Worm (Caenorhabditis elegans) whole organism, late embryonic: ENCODE measurements around the gene Y44A6C.1.

Experiments used
- ceh-18 ChIP-seq: sonication (generic microtip); optimal IDR thresholded peaks from 2 replicates; lab custom pipeline; 2016; ENCODE audit warnings: missing genetic modification characterization, missing compliant biosample characterization
- ceh-9 ChIP-seq: sonication (generic microtip); optimal IDR thresholded peaks from 2 replicates; lab custom pipeline; 2016; ENCODE audit warnings: mild to moderate bottlenecking, missing genetic modification characterization, inconsistent platforms, missing compliant biosample characterization
- ets-4 ChIP-seq: sonication (generic microtip); optimal IDR thresholded peaks from 2 replicates; lab custom pipeline; 2016; ENCODE audit warnings: missing genetic modification characterization, missing compliant biosample characterization
- pha-2 ChIP-seq: sonication (generic microtip); optimal IDR thresholded peaks from 2 replicates; lab custom pipeline; 2017; ENCODE audit warnings: mild to moderate bottlenecking, missing genetic modification characterization, missing compliant biosample characterization
- pha-4 ChIP-seq: fragments of 150-350 bp; optimal IDR thresholded peaks from 2 replicates; lab custom pipeline; 2018; ENCODE audit warnings: missing biosample characterization, missing genetic modification reagents, missing genetic modification characterization
- tbx-2 ChIP-seq: sonication (generic microtip); optimal IDR thresholded peaks from 2 replicates; lab custom pipeline; 2016; ENCODE audit warnings: missing genetic modification characterization, missing compliant biosample characterization
- unc-86 ChIP-seq: sonication (generic microtip); optimal IDR thresholded peaks from 2 replicates; lab custom pipeline; 2016; ENCODE audit warnings: missing genetic modification characterization, missing compliant biosample characterization

DNA sequence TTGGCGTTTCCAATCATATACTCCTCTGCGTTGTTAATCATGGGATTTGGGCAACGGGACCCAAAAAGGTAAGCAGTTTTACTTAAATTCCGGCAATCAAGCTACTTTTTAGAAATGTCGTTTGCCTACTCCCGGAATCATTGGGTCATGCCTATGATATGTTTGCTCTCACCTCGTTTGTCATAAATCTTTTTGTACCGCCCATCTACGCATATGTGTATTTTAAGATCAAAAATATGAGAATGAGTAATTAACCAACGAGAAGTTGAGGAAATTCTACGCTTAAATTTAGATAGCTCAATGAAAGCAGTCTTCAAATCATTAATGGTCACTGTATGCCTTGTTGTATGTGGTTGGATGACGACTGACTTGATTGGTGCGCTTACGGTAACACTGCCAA, 31.4 kb upstream of the Y44A6C.1 start:
- TF ChIP-seq pha-4, result no peak
- no peak for TF ChIP-seq tbx-2 (tag; lab: Kevin White, UChicago)
- no peak for TF ChIP-seq unc-86 (tag; lab: Kevin White, UChicago)
- no peak for TF ChIP-seq ets-4 (tag; lab: Kevin White, UChicago)
- TF ChIP-seq ceh-18 (tag; lab: Kevin White, UChicago), result no peak
- no peak for TF ChIP-seq pha-2 (tag; lab: Kevin White, UChicago)
- TF ChIP-seq ceh-9 (tag; lab: Kevin White, UChicago), result no peak
